Worm (Caenorhabditis elegans) whole organism, dauer: Measurements from ENCODE around the gene chtb-2.

Experiments
- unc-62 ChIP-seq: sonication (generic microtip); optimal IDR thresholded peaks from 2 replicates; lab custom pipeline; 2017; ENCODE audit warnings: missing biosample characterization, missing genetic modification reagents, missing genetic modification characterization

chtb-2 gene

ce11 chrIII:6508327-6508726 lies 25.3 kb downstream of the chtb-2 start:
- TF ChIP-seq unc-62 (GFP tag; lab: Kevin White, UChicago) = no peak

DNA sequence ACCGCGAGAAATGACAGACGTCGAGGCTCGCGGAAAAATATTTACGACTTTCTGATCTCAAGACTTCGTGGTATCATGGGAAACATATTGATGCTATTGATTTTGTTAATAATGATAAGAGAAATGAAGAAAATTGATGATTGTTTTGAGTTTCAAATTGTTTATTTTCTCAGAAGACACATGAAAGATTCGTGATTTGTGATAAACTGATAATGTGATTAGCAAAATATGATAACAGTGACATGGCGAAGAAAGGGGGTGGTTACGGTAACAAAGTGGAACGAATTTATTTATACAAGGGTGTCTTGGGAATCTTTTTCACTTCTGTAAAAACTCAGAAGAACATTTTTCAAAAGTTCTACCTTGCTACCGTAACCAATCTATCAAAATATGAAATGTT lies 26.3 kb downstream of the chtb-2 start:
- TF ChIP-seq unc-62 (GFP tag; lab: Kevin White, UChicago) = no peak

ce11 chrIII:6514673-6515072 lies 31.7 kb downstream of the chtb-2 start, which contains the start of gene acr-5:
Gene acr-5 (minus strand): TSS chrIII:6514773.
- no peak for TF ChIP-seq unc-62 (GFP tag; lab: Kevin White, UChicago)

DNA sequence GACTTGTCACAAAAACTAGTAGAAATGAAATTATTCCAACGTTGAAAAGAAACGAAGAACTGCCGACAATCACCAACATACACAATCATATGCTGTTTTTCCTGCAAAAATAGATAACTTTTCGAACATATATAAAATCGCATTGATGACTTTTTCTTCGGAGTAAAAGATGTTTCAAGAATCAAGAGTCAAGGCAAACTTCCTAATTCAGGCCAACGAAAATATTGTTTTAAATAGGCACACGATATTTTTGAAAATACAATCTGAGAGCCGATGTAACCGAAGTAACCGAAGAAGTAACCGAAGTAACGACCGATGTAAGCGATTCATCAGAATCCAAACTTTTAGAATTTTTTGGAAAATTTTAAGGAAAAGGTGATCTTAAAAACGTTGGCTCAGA lies 36.9 kb downstream of the chtb-2 start, which contains the start of gene C09E7.10:
C09E7.10 (minus strand) TSS at position 101 of the 400 bp plus-strand sequence.
- TF ChIP-seq unc-62 (GFP tag; lab: Kevin White, UChicago) = no peak

ce11 chrIII:6525557-6525956 lies 42.5 kb downstream of the chtb-2 start, which contains the start of gene oig-1:
Gene oig-1 (minus strand): TSS chrIII:6525657.
- no peak for TF ChIP-seq unc-62 (GFP tag; lab: Kevin White, UChicago)

DNA sequence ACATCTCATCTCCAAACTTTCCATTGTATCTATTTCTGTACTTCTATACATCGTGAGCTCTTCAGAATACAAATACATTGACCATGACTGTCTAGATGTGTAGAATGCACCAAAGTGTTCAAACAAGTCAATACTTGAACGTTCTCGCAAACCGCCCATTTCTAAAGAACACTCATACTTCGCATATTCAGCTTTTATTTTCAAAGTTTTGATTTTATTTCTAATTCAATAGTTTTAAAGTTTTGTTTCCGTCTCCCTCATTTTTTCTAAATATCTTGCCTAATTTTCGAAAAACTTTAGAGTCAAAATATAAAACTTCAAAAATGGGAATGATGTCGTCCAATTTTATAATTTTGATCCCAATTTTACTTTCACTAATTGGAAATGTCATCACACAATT lies 44.9 kb downstream of the chtb-2 start, which contains the start of gene pqn-10:
pqn-10 (plus strand) TSS at position 301 of the 400 bp plus-strand sequence.
- TF ChIP-seq unc-62 (GFP tag; lab: Kevin White, UChicago) = no peak

ce11 chrIII:6531099-6531498 lies 48.1 kb downstream of the chtb-2 start, which contains the start of gene C09E7.11:
Gene C09E7.11 (plus strand): TSS chrIII:6531399.
- TF ChIP-seq unc-62 (GFP tag; lab: Kevin White, UChicago) = no peak

DNA sequence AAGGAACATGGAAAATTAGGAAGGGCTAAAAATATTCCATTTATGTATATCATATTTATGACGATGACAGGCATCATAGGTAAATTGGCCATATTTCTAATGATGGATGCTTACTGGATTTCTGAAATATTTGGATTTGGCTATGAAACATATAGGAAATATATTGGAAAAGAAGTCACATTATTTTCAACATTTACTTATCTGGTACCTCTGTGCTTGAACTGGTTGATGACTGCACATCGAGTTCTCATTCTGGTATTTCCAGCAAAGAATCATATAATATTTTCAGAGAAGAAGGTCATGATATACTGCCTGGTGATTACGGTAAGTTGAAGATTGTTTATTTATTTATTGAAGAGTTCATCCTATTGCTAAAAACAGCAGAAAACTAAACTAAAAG lies 49.6 kb downstream of the chtb-2 start, which contains the start of gene srxa-5:
srxa-5 (plus strand) TSS at position 301 of the 400 bp plus-strand sequence.
- TF ChIP-seq unc-62 (GFP tag; lab: Kevin White, UChicago) = no peak

DNA sequence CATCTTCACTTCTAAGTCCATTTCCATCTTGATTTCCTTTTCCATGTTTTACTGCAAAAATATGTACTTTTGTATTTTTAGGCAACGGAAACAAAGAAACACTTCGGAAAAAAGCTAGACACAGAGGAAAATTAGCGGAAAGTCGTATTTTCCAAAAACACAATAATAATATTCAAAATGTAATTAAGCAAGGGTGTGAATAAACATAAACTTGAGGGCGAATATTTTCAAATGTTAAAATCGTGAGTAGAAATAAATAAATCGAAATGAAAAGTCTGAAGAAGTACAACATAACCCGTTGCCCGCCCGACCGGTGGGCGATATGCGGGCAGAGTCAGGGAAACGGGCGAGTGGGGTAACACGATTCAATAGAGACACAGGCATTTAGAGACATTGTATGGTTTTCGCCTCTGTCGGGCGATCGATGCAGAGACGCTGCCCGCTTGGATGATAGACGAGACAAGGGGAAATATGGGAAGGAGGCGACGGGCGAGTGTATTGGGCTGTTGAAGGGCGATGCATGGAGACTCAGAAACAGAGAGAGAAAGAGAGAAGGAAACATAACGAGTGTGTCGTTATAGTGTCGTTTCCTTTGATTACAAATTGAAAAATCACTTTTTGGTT lies 54.0 kb downstream of the chtb-2 start, which contains the start of gene C09E7.4:
C09E7.4 (minus strand) TSS at position 51 of the 624 bp plus-strand sequence.
- no peak for TF ChIP-seq unc-62 (GFP tag; lab: Kevin White, UChicago)
